Fruit fly (Drosophila melanogaster) whole organism, embryonic: Measurements from ENCODE around the gene RpL8.

Experiments
- Abd-B ChIP-seq: fragments of 200-800 bp; sonication (Bioruptor generic); optimal IDR thresholded peaks from 2 replicates; lab custom pipeline; 2018; ENCODE audit warnings: missing biosample characterization, mild to moderate bottlenecking, missing genetic modification characterization, moderate library complexity
- Antp ChIP-seq: fragments of 200-800 bp; sonication (Bioruptor generic); optimal IDR thresholded peaks from 3 replicates; lab custom pipeline; 2016; ENCODE audit warnings: missing biosample characterization, missing genetic modification characterization
- Blimp-1 ChIP-seq: fragments of 200-800 bp; sonication (Bioruptor generic); optimal IDR thresholded peaks from 3 replicates; lab custom pipeline; 2018; ENCODE audit warnings: missing biosample characterization, missing genetic modification characterization, mild to moderate bottlenecking, moderate library complexity, missing genetic modification reagents
- CG11085 ChIP-seq: fragments of 200-800 bp; sonication (Bioruptor generic); IDR thresholded peaks from 2 replicates; pipeline ENCODE4 v1.3.6; 2022; ENCODE audit warnings: missing biosample characterization, missing genetic modification characterization
- CG12299 ChIP-seq: fragments of 200-800 bp; sonication (Bioruptor generic); optimal IDR thresholded peaks from 2 replicates; lab custom pipeline; 2018; ENCODE audit warnings: missing biosample characterization, mild to moderate bottlenecking, missing genetic modification characterization
- CG13894 ChIP-seq: fragments of 200-800 bp; sonication (Bioruptor generic); optimal IDR thresholded peaks from 3 replicates; lab custom pipeline; 2018; ENCODE audit warnings: missing biosample characterization, mild to moderate bottlenecking, missing genetic modification characterization, moderate library complexity
- CG15514 ChIP-seq: fragments of 200-800 bp; sonication (Bioruptor generic); optimal IDR thresholded peaks from 3 replicates; lab custom pipeline; 2017; ENCODE audit warnings: missing biosample characterization, missing genetic modification characterization, mild to moderate bottlenecking, moderate library complexity, missing genetic modification reagents
- CG16815 ChIP-seq: fragments of 200-800 bp; sonication (Bioruptor generic); optimal IDR thresholded peaks from 3 replicates; lab custom pipeline; 2017; ENCODE audit warnings: missing biosample characterization, mild to moderate bottlenecking, missing genetic modification characterization
- CG17568 ChIP-seq: fragments of 200-800 bp; sonication (Bioruptor generic); optimal IDR thresholded peaks from 2 replicates; lab custom pipeline; 2018; ENCODE audit warnings: missing biosample characterization, mild to moderate bottlenecking, missing genetic modification characterization, moderate library complexity
- CG18619 ChIP-seq: fragments of 200-800 bp; sonication (Bioruptor generic); optimal IDR thresholded peaks from 3 replicates; lab custom pipeline; 2017; ENCODE audit warnings: missing biosample characterization, mild to moderate bottlenecking, missing genetic modification characterization
- CG31365 ChIP-seq: fragments of 200-800 bp; sonication (Bioruptor generic); optimal IDR thresholded peaks from 2 replicates; lab custom pipeline; 2018; ENCODE audit warnings: missing biosample characterization, mild to moderate bottlenecking, missing genetic modification characterization
- CG4404 ChIP-seq: fragments of 200-800 bp; sonication (Bioruptor generic); IDR thresholded peaks from 2 replicates; pipeline ENCODE4 v1.3.6; 2022; ENCODE audit warnings: missing biosample characterization, missing genetic modification characterization
- CG4617 ChIP-seq: fragments of 200-800 bp; sonication (Bioruptor generic); optimal IDR thresholded peaks from 3 replicates; lab custom pipeline; 2016; ENCODE audit warnings: missing biosample characterization, missing genetic modification characterization, borderline replicate concordance
- CG5953 ChIP-seq: fragments of 200-800 bp; sonication (Bioruptor generic); IDR thresholded peaks from 2 replicates; pipeline ENCODE4 v1.3.6; 2022; ENCODE audit warnings: missing biosample characterization, missing genetic modification characterization
- CG8290 ChIP-seq, 3 experiments: fragments of 200-800 bp; sonication (Bioruptor generic); optimal IDR thresholded peaks; 2 replicates each; lab custom pipeline; 2016 to 2019; ENCODE audit warnings: missing biosample characterization in 3 of 3, missing genetic modification characterization in 3 of 3, mild to moderate bottlenecking in 2 of 3, moderate library complexity in 1 of 3
- CG9437 ChIP-seq: fragments of 200-800 bp; sonication (Bioruptor generic); optimal IDR thresholded peaks from 2 replicates; lab custom pipeline; 2018; ENCODE audit warnings: missing biosample characterization, mild to moderate bottlenecking, missing genetic modification characterization
- CG9876 ChIP-seq: fragments of 200-800 bp; sonication (Bioruptor generic); optimal IDR thresholded peaks from 2 replicates; lab custom pipeline; 2016; ENCODE audit warnings: missing biosample characterization, missing genetic modification characterization
- CTCF ChIP-seq: fragments of 200-800 bp; sonication (Bioruptor generic); optimal IDR thresholded peaks from 2 replicates; lab custom pipeline; 2017; ENCODE audit warnings: missing biosample characterization, mild to moderate bottlenecking, missing genetic modification characterization, moderate library complexity
- Camta ChIP-seq: fragments of 200-800 bp; sonication (Bioruptor generic); optimal IDR thresholded peaks from 2 replicates; lab custom pipeline; 2016; ENCODE audit warnings: missing biosample characterization, missing genetic modification characterization
- Chrac-16 ChIP-seq: fragments of 200-800 bp; sonication (Bioruptor generic); optimal IDR thresholded peaks from 3 replicates; lab custom pipeline; 2016; ENCODE audit warnings: missing biosample characterization, missing genetic modification characterization
- CoRest ChIP-seq: fragments of 200-800 bp; sonication (Bioruptor generic); optimal IDR thresholded peaks from 3 replicates; lab custom pipeline; 2018; ENCODE audit warnings: missing biosample characterization, mild to moderate bottlenecking, missing genetic modification characterization, moderate library complexity
- Dip3 ChIP-seq: fragments of 200-800 bp; sonication (Bioruptor generic); optimal IDR thresholded peaks from 3 replicates; lab custom pipeline; 2016; ENCODE audit warnings: missing biosample characterization, missing genetic modification characterization
- E2f1 ChIP-seq: fragments of 200-800 bp; sonication (Bioruptor generic); IDR thresholded peaks from 2 replicates; pipeline ENCODE4 v1.3.6; 2022; ENCODE audit warnings: missing biosample characterization, missing genetic modification characterization
- HHEX ChIP-seq: fragments of 200-800 bp; sonication (Bioruptor generic); optimal IDR thresholded peaks from 3 replicates; lab custom pipeline; 2017; ENCODE audit warnings: missing biosample characterization, mild to moderate bottlenecking, missing genetic modification characterization, missing genetic modification reagents
- HmgZ ChIP-seq: fragments of 200-800 bp; sonication (Bioruptor generic); optimal IDR thresholded peaks from 2 replicates; lab custom pipeline; 2018; ENCODE audit warnings: missing biosample characterization, mild to moderate bottlenecking, missing genetic modification characterization
- Hsf ChIP-seq: fragments of 200-800 bp; sonication (Bioruptor generic); optimal IDR thresholded peaks from 3 replicates; lab custom pipeline; 2016; ENCODE audit warnings: missing biosample characterization, missing genetic modification characterization
- Kr ChIP-seq: fragments of 200-800 bp; sonication (Bioruptor generic); optimal IDR thresholded peaks from 2 replicates; lab custom pipeline; 2017; ENCODE audit warnings: missing biosample characterization, mild to moderate bottlenecking, missing genetic modification characterization
- Mes4 ChIP-seq: fragments of 200-800 bp; sonication (Bioruptor generic); optimal IDR thresholded peaks from 2 replicates; lab custom pipeline; 2016; ENCODE audit warnings: missing biosample characterization, missing genetic modification characterization
- NK7.1 ChIP-seq: fragments of 200-800 bp; sonication (Bioruptor generic); optimal IDR thresholded peaks from 3 replicates; lab custom pipeline; 2016; ENCODE audit warnings: missing biosample characterization, missing genetic modification characterization
- Ravus ChIP-seq: fragments of 200-800 bp; sonication (Bioruptor generic); IDR thresholded peaks from 2 replicates; pipeline ENCODE4 v1.3.6; 2022; ENCODE audit warnings: missing biosample characterization, missing genetic modification characterization
- Rx ChIP-seq: fragments of 200-800 bp; sonication (Bioruptor generic); IDR thresholded peaks from 2 replicates; pipeline ENCODE4 v1.3.6; 2022; ENCODE audit warnings: missing biosample characterization, missing genetic modification characterization
- Scr ChIP-seq: fragments of 200-800 bp; sonication (Bioruptor generic); IDR thresholded peaks from 2 replicates; pipeline ENCODE4 v1.3.6; 2022; ENCODE audit warnings: missing biosample characterization, missing genetic modification characterization; ENCODE audit not compliant: partially characterized antibody
- Xbp1 ChIP-seq: fragments of 200-800 bp; sonication (Bioruptor generic); optimal IDR thresholded peaks from 3 replicates; lab custom pipeline; 2016; ENCODE audit warnings: missing biosample characterization, mild to moderate bottlenecking, missing genetic modification characterization
- Xrp1 ChIP-seq: fragments of 200-800 bp; sonication (Bioruptor generic); IDR thresholded peaks from 2 replicates; pipeline ENCODE4 v1.3.6; 2022; ENCODE audit warnings: missing biosample characterization, missing genetic modification characterization
- abd-A ChIP-seq: fragments of 200-800 bp; sonication (Bioruptor generic); optimal IDR thresholded peaks from 3 replicates; lab custom pipeline; 2019; ENCODE audit warnings: missing biosample characterization, mild to moderate bottlenecking, missing genetic modification characterization, moderate library complexity
- al ChIP-seq: fragments of 200-800 bp; sonication (Bioruptor generic); IDR thresholded peaks from 2 replicates; pipeline ENCODE4 v1.3.6; 2022; ENCODE audit warnings: missing biosample characterization, missing genetic modification characterization
- amos ChIP-seq: fragments of 200-800 bp; sonication (Bioruptor generic); IDR thresholded peaks from 2 replicates; pipeline ENCODE4 v1.3.6; 2022; ENCODE audit warnings: missing biosample characterization, missing genetic modification characterization; ENCODE audit not compliant: partially characterized antibody
- ase ChIP-seq: fragments of 200-800 bp; sonication (Bioruptor generic); IDR thresholded peaks from 3 replicates; pipeline ENCODE4 v1.3.6; 2022; ENCODE audit warnings: missing biosample characterization, missing genetic modification characterization
- ci ChIP-seq: fragments of 200-800 bp; sonication (Bioruptor generic); IDR thresholded peaks from 3 replicates; pipeline ENCODE4 v1.3.6; 2022; ENCODE audit warnings: missing biosample characterization, missing genetic modification characterization
- dati ChIP-seq: fragments of 200-800 bp; sonication (Bioruptor generic); IDR thresholded peaks from 2 replicates; pipeline ENCODE4 v1.3.6; 2022; ENCODE audit warnings: missing biosample characterization, missing genetic modification characterization
- dmrt99B ChIP-seq: fragments of 200-800 bp; sonication (Bioruptor generic); optimal IDR thresholded peaks from 2 replicates; lab custom pipeline; 2018; ENCODE audit warnings: missing biosample characterization, mild to moderate bottlenecking, missing genetic modification characterization, moderate library complexity
- dysf ChIP-seq: fragments of 200-800 bp; sonication (Bioruptor generic); IDR thresholded peaks from 3 replicates; pipeline ENCODE4 v1.3.6; 2022; ENCODE audit warnings: missing biosample characterization, missing genetic modification characterization
- h ChIP-seq: fragments of >200 bp; optimal IDR thresholded peaks from 2 replicates; lab custom pipeline; 2017
- kah ChIP-seq: fragments of 200-800 bp; sonication (Bioruptor generic); optimal IDR thresholded peaks from 2 replicates; lab custom pipeline; 2018; ENCODE audit warnings: missing biosample characterization, mild to moderate bottlenecking, missing genetic modification characterization
- org-1 ChIP-seq: fragments of 200-800 bp; sonication (Bioruptor generic); optimal IDR thresholded peaks from 2 replicates; lab custom pipeline; 2017; ENCODE audit warnings: missing biosample characterization, missing genetic modification characterization
- peb ChIP-seq: fragments of 200-800 bp; sonication (Bioruptor generic); IDR thresholded peaks from 2 replicates; pipeline ENCODE4 v1.3.6; 2022; ENCODE audit warnings: missing biosample characterization, missing genetic modification characterization
- pros ChIP-seq: fragments of 200-800 bp; sonication (Bioruptor generic); optimal IDR thresholded peaks from 3 replicates; lab custom pipeline; 2019; ENCODE audit warnings: missing biosample characterization, mild to moderate bottlenecking, missing genetic modification characterization, moderate library complexity
- sens ChIP-seq: fragments of 200-800 bp; sonication (Bioruptor generic); peaks from one replicate; lab custom pipeline; 2016; ENCODE audit warnings: missing biosample characterization, missing genetic modification characterization
- shn ChIP-seq: fragments of 200-800 bp; sonication (Bioruptor generic); optimal IDR thresholded peaks from 3 replicates; lab custom pipeline; 2016; ENCODE audit warnings: missing biosample characterization, missing genetic modification characterization
- slou ChIP-seq: fragments of 200-800 bp; sonication (Bioruptor generic); optimal IDR thresholded peaks from 3 replicates; lab custom pipeline; 2016; ENCODE audit warnings: missing biosample characterization, missing genetic modification characterization
- sr ChIP-seq: fragments of 200-800 bp; sonication (Bioruptor generic); IDR thresholded peaks from 3 replicates; pipeline ENCODE4 v1.3.6; 2022; ENCODE audit warnings: missing biosample characterization, missing genetic modification characterization
- tap ChIP-seq: fragments of 200-800 bp; optimal IDR thresholded peaks from 3 replicates; lab custom pipeline; 2019; ENCODE audit warnings: missing biosample characterization, mild to moderate bottlenecking, missing genetic modification characterization, moderate library complexity
- tin ChIP-seq: fragments of 200-800 bp; sonication (Bioruptor generic); optimal IDR thresholded peaks from 3 replicates; lab custom pipeline; 2016; ENCODE audit warnings: missing biosample characterization, missing genetic modification characterization

The RpL8 gene

dm6 chr3L:2581857-2582256 is 5.4 kb upstream of the RpL8 start (continued):
- TF ChIP-seq CG13894 (tag; lab: Kevin White, UChicago), result no peak
- TF ChIP-seq CG12299 (tag; lab: Kevin White, UChicago), result no peak
- TF ChIP-seq Rx (GFP tag; lab: Robert Waterston, UW), result no peak
- no peak for TF ChIP-seq CG16815 (GFP tag; lab: Kevin White, UChicago)
- TF ChIP-seq dmrt99B (tag; lab: Kevin White, UChicago), result no peak
- TF ChIP-seq slou (GFP tag; lab: Kevin White, UChicago), result no peak
- no peak for TF ChIP-seq amos (GFP tag; lab: Robert Waterston, UW)
- no peak for TF ChIP-seq CG18619 (GFP tag; lab: Kevin White, UChicago)
- TF ChIP-seq NK7.1 (GFP tag; lab: Kevin White, UChicago), result no peak
- TF ChIP-seq Abd-B (GFP tag; lab: Kevin White, UChicago), result no peak
- TF ChIP-seq Mes4, result no peak
- no peak for TF ChIP-seq peb (GFP tag; lab: Robert Waterston, UW)
- peak; percentile 34; the same call in 1 of the 2 replicates for TF ChIP-seq al
- no peak for TF ChIP-seq Chrac-16 (GFP tag; lab: Kevin White, UChicago)
- no peak for TF ChIP-seq tap (tag; lab: Kevin White, UChicago)
- no peak for TF ChIP-seq tin
- no peak for TF ChIP-seq abd-A
- no peak for TF ChIP-seq Xbp1 (GFP tag; lab: Kevin White, UChicago)
- TF ChIP-seq HmgZ (tag; lab: Kevin White, UChicago), result no peak
- TF ChIP-seq CG5953 (GFP tag; lab: Robert Waterston, UW), result no peak
- no peak for TF ChIP-seq Antp (GFP tag; lab: Kevin White, UChicago)
- TF ChIP-seq Hsf, result no peak
- no peak for TF ChIP-seq CG15514 (GFP tag; lab: Kevin White, UChicago)
- no peak for TF ChIP-seq sr (GFP tag; lab: Robert Waterston, UW)
- no peak for TF ChIP-seq ase
- TF ChIP-seq kah (GFP tag; lab: Kevin White, UChicago), result no peak
- no peak for TF ChIP-seq CG11085 (GFP tag; lab: Robert Waterston, UW)
- TF ChIP-seq CG17568, result no peak
- TF ChIP-seq org-1 (GFP tag; lab: Kevin White, UChicago), result no peak
- no peak for TF ChIP-seq CG9437 (GFP tag; lab: Kevin White, UChicago)
- TF ChIP-seq Dip3, result no peak
- TF ChIP-seq Blimp-1 (GFP tag; lab: Kevin White, UChicago), result no peak
- no peak for TF ChIP-seq Kr (GFP tag; lab: Kevin White, UChicago)
- no peak for TF ChIP-seq CTCF (GFP tag; lab: Kevin White, UChicago)
- no peak for TF ChIP-seq Camta
- TF ChIP-seq CG9876 (GFP tag; lab: Kevin White, UChicago), result no peak
- no peak for TF ChIP-seq CG4617 (GFP tag; lab: Kevin White, UChicago)
- TF ChIP-seq CG8290 (GFP tag; optimal IDR thresholded peaks at IDR 0.05; lab: Kevin White, UChicago), result no peak
- TF ChIP-seq CG8290 (tag; optimal IDR thresholded peaks at IDR 0.05; lab: Kevin White, UChicago), result no peak
- no peak for TF ChIP-seq pros (GFP tag; lab: Kevin White, UChicago)
- TF ChIP-seq sens (GFP tag; lab: Kevin White, UChicago), result no peak
- TF ChIP-seq HHEX (GFP tag; lab: Kevin White, UChicago), result no peak
- TF ChIP-seq h (lab: Kevin White, UChicago), result no peak
- TF ChIP-seq shn (GFP tag; lab: Kevin White, UChicago), result no peak
- TF ChIP-seq ci (GFP tag; lab: Robert Waterston, UW), result no peak
- TF ChIP-seq CG4404, result no peak
- no peak for TF ChIP-seq Scr
- no peak for TF ChIP-seq dati (GFP tag; lab: Robert Waterston, UW)
- TF ChIP-seq Ravus, result no peak
- TF ChIP-seq E2f1, result peak; percentile 66
- peak; percentile 8 for TF ChIP-seq CoRest
- TF ChIP-seq Xrp1 (GFP tag; lab: Robert Waterston, UW), result peak; percentile 24; the same call in 1 of the 2 replicates
- TF ChIP-seq dysf, result peak; percentile 64; the same call in 2 of the 3 replicates
- TF ChIP-seq CG31365 (tag; lab: Kevin White, UChicago), result no peak
